Fruit fly (Drosophila melanogaster): ENCODE measurements around the gene Uxs.

Gene Uxs

dm6 chr3L:8221835-8222234, 41.1 kb downstream of the Uxs start, which contains the start of gene CG13678:
TSS of gene CG13678 (plus strand) at chr3L:8222141.
- TF ChIP-seq Hnf4 (GFP tag; optimal IDR thresholded peaks at IDR 0.05) (no peak), ey (GFP tag; optimal IDR thresholded peaks at IDR 0.05) (no peak)

dm6 chr3L:8228924-8229323, 48.2 kb downstream of the Uxs start, which contains the start of gene eIF4E3:
TSS of gene eIF4E3 (plus strand) at chr3L:8229224.
- TF ChIP-seq N (GFP tag; optimal IDR thresholded peaks at IDR 0.05) (no peak), brk (GFP tag; optimal IDR thresholded peaks at IDR 0.05) (no peak), rgr (GFP tag; optimal IDR thresholded peaks at IDR 0.05) (no peak)

Measured in whole organism, wandering third instar larva.